Fruit fly (Drosophila melanogaster): ENCODE data around the gene CG5004.

The CG5004 gene

dm6 chrX:17177606-17178005 is 70.2 kb downstream of the CG5004 start:
- TF ChIP-seq CrebA (GFP tag; optimal IDR thresholded peaks at IDR 0.05; ENCODE audit: borderline replicate concordance): no peak
- no peak for TF ChIP-seq jim (GFP tag; optimal IDR thresholded peaks at IDR 0.05)
- no peak for TF ChIP-seq Hnf4 (GFP tag; optimal IDR thresholded peaks at IDR 0.05)
- TF ChIP-seq CG9705 (GFP tag; optimal IDR thresholded peaks at IDR 0.05): no peak
- TF ChIP-seq HLH106 (tag; optimal IDR thresholded peaks at IDR 0.05): no peak
- no peak for TF ChIP-seq OdsH (GFP tag; optimal IDR thresholded peaks at IDR 0.05)

- peak in 1 of 2 experiments; percentile 45 for TF ChIP-seq dl (GFP tag; optimal IDR thresholded peaks at IDR 0.05; ENCODE audit: insufficient read depth in 1 of 2, partially characterized antibody in 2 of 2)
- peak; percentile 88 to 99 for TF ChIP-seq foxo (GFP tag; optimal IDR thresholded peaks at IDR 0.05)
- TF ChIP-seq lola (GFP tag; optimal IDR thresholded peaks at IDR 0.05): no peak
- TF ChIP-seq Mio (GFP tag; optimal IDR thresholded peaks at IDR 0.05): no peak
- no peak for TF ChIP-seq br (GFP tag; optimal IDR thresholded peaks at IDR 0.05)
- TF ChIP-seq Dfd (GFP tag; optimal IDR thresholded peaks at IDR 0.05): peak; percentile 94
- TF ChIP-seq Myc (optimal IDR thresholded peaks at IDR 0.05): no peak
- no peak for TF ChIP-seq Jra (GFP tag; optimal IDR thresholded peaks at IDR 0.05)
- peak; percentile 99 for TF ChIP-seq woc (GFP tag; optimal IDR thresholded peaks at IDR 0.05)
- no peak for TF ChIP-seq OdsH (GFP tag; optimal IDR thresholded peaks at IDR 0.05)
- peak; percentile 94 for TF ChIP-seq sv (GFP tag; optimal IDR thresholded peaks at IDR 0.05)
- TF ChIP-seq N (GFP tag; optimal IDR thresholded peaks at IDR 0.05): no peak
- no peak for TF ChIP-seq Hr78 (GFP tag; optimal IDR thresholded peaks at IDR 0.05)
- peak; percentile 92 for TF ChIP-seq CrebA (GFP tag; optimal IDR thresholded peaks at IDR 0.05; ENCODE audit: borderline replicate concordance)
- peak; percentile 97 for TF ChIP-seq CG32264 (GFP tag; optimal IDR thresholded peaks at IDR 0.05)
- TF ChIP-seq Vsx2 (GFP tag; optimal IDR thresholded peaks at IDR 0.05; ENCODE audit: partially characterized antibody): no peak
- no peak for TF ChIP-seq jim (GFP tag; optimal IDR thresholded peaks at IDR 0.05)
- TF ChIP-seq psq (GFP tag; optimal IDR thresholded peaks at IDR 0.05): no peak
- TF ChIP-seq Abd-B (GFP tag; optimal IDR thresholded peaks at IDR 0.05): no peak
- TF ChIP-seq GATAd (GFP tag; optimal IDR thresholded peaks at IDR 0.05): no peak
- peak; percentile 99 for TF ChIP-seq fru (GFP tag; optimal IDR thresholded peaks at IDR 0.05)
- no peak for TF ChIP-seq Sp1 (GFP tag; optimal IDR thresholded peaks at IDR 0.05)
- TF ChIP-seq tai (GFP tag; optimal IDR thresholded peaks at IDR 0.05): no peak
- peak; percentile 92 for TF ChIP-seq CG9705 (GFP tag; optimal IDR thresholded peaks at IDR 0.05)
- TF ChIP-seq h (GFP tag; optimal IDR thresholded peaks at IDR 0.05): peak; percentile 99
- TF ChIP-seq Hr83 (GFP tag; optimal IDR thresholded peaks at IDR 0.05; ENCODE audit: poor library complexity, severe bottlenecking): peak; percentile 41
- TF ChIP-seq sage (GFP tag; optimal IDR thresholded peaks at IDR 0.05): peak; percentile 97
- no peak for TF ChIP-seq pan (optimal IDR thresholded peaks at IDR 0.05)
- TF ChIP-seq Rel (GFP tag; optimal IDR thresholded peaks at IDR 0.05): peak; percentile 97
- TF ChIP-seq Rel (tag; optimal IDR thresholded peaks at IDR 0.05): peak; percentile 87
- peak; percentile 24 for TF ChIP-seq Hnf4 (GFP tag; optimal IDR thresholded peaks at IDR 0.05)
- no peak for TF ChIP-seq usp (GFP tag; optimal IDR thresholded peaks at IDR 0.05)
- no peak for TF ChIP-seq Dif (GFP tag; optimal IDR thresholded peaks at IDR 0.05; ENCODE audit: partially characterized antibody)
- no peak for TF ChIP-seq dsf (GFP tag; optimal IDR thresholded peaks at IDR 0.05; ENCODE audit: borderline replicate concordance)
- peak; percentile 99 for TF ChIP-seq HLH106 (tag; optimal IDR thresholded peaks at IDR 0.05)
- TF ChIP-seq brk (GFP tag; optimal IDR thresholded peaks at IDR 0.05): no peak
- peak; percentile 3 for TF ChIP-seq rgr (GFP tag; optimal IDR thresholded peaks at IDR 0.05)
- TF ChIP-seq ey (GFP tag; optimal IDR thresholded peaks at IDR 0.05): peak; percentile 82
- TF ChIP-seq dmrt93B (GFP tag; optimal IDR thresholded peaks at IDR 0.05): peak; percentile 97
Measured at dm6 chrX:17178484-17178921, 71.1 kb downstream of the CG5004 start.

DNA sequence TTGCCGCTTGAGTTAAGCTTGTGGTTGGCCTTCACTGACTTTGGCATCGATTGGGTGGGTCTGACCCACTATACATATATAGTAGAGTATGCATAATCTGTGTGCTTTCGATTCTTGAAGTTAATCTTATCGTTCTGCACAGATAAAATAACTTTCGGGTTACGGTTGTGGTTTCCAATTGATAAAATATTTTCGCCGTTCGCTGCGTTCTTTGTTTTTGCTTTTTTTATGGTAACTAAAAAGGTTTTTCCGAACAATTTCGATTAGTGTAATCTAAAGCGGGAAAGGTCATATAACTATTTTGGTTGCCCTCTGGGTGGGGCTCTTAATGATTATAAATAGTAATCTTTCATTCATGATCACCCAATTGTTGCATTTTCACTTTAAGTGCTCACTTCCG is 73.1 kb downstream of the CG5004 start:
- TF ChIP-seq CG32264 (GFP tag; optimal IDR thresholded peaks at IDR 0.05) (no peak), br (GFP tag; optimal IDR thresholded peaks at IDR 0.05) (no peak), dsf (GFP tag; optimal IDR thresholded peaks at IDR 0.05; ENCODE audit: borderline replicate concordance) (no peak), rgr (GFP tag; optimal IDR thresholded peaks at IDR 0.05) (no peak), Mio (GFP tag; optimal IDR thresholded peaks at IDR 0.05) (no peak), foxo (GFP tag; optimal IDR thresholded peaks at IDR 0.05) (no peak), woc (GFP tag; optimal IDR thresholded peaks at IDR 0.05) (no peak), jim (GFP tag; optimal IDR thresholded peaks at IDR 0.05) (no peak), Hr78 (GFP tag; optimal IDR thresholded peaks at IDR 0.05) (no peak), Abd-B (GFP tag; optimal IDR thresholded peaks at IDR 0.05) (no peak), Vsx2 (GFP tag; optimal IDR thresholded peaks at IDR 0.05; ENCODE audit: partially characterized antibody) (no peak), Sp1 (GFP tag; optimal IDR thresholded peaks at IDR 0.05) (no peak), OdsH (GFP tag; optimal IDR thresholded peaks at IDR 0.05) (no peak), tai (GFP tag; optimal IDR thresholded peaks at IDR 0.05) (no peak), psq (GFP tag; optimal IDR thresholded peaks at IDR 0.05) (no peak), Hr83 (GFP tag; optimal IDR thresholded peaks at IDR 0.05; ENCODE audit: poor library complexity, severe bottlenecking) (no peak), usp (GFP tag; optimal IDR thresholded peaks at IDR 0.05) (no peak)

Measured in whole organism, wandering third instar larva.